Worm (Caenorhabditis elegans): ENCODE measurements around the gene fbxb-88.
A peak's percentile ranks its signal among the peaks of the same experiment; 100 is the strongest.
"Not testable (repeated sequence)": the region's sequence is repeated elsewhere in the genome, so short reads cannot be mapped to it uniquely, and the experiment has no call there.

Gene fbxb-88

ce11 chrII:4851594-4852106, 24.0 kb upstream of the fbxb-88 start, which contains the start of gene dnj-9 (continued):
- no peak for TF ChIP-seq D1046.2 (GFP tag; IDR thresholded peaks at IDR 0.05)
- no peak for TF ChIP-seq Y105C5A.15 (GFP tag; IDR thresholded peaks at IDR 0.05)
- peak; percentile 93 for TF ChIP-seq F10B5.3 (tag; optimal IDR thresholded peaks at IDR 0.05)
- peak; percentile 88 for TF ChIP-seq hlh-30 (tag; optimal IDR thresholded peaks at IDR 0.05; ENCODE audit: insufficient read depth)
- no peak for TF ChIP-seq ceh-62 (tag; optimal IDR thresholded peaks at IDR 0.05)
- TF ChIP-seq aly-2 (tag; optimal IDR thresholded peaks at IDR 0.05), result no peak
- TF ChIP-seq daf-8 (GFP tag; IDR thresholded peaks at IDR 0.05), result no peak
- no peak for TF ChIP-seq nhr-10 (tag; optimal IDR thresholded peaks at IDR 0.05)

- TF ChIP-seq Y5F2A.4 (GFP tag; optimal IDR thresholded peaks at IDR 0.05) (no peak), skn-1 (tag; optimal IDR thresholded peaks at IDR 0.05) (no peak), zfp-3 (GFP tag; conservative IDR thresholded peaks at IDR 0.05) (no peak), hif-1 (tag; optimal IDR thresholded peaks at IDR 0.05) (no peak), F49E8.2 (tag; optimal IDR thresholded peaks at IDR 0.05; ENCODE audit: borderline replicate concordance) (no peak)
These were observed 22.2 kb upstream of the fbxb-88 start, which contains the start of gene T23B7.3 for ce11 chrII:4849885-4850284. Gene T23B7.3, plus strand, starts transcription at chrII:4850185.

ce11 chrII:4842143-4842658, 14.5 kb upstream of the fbxb-88 start, which contains the start of the genes T23B7.2 and nspd-4:
Gene T23B7.2, minus strand, starts transcription at chrII:4842243.
Gene nspd-4, plus strand, starts transcription at chrII:4842608.
- not testable (repeated sequence) for TF ChIP-seq nhr-77 (tag; optimal IDR thresholded peaks at IDR 0.05); mes-2 (tag; optimal IDR thresholded peaks at IDR 0.05; ENCODE audit: poor library complexity, severe bottlenecking); rbr-2 (tag; optimal IDR thresholded peaks at IDR 0.05)

- TF ChIP-seq madf-5 (GFP tag; IDR thresholded peaks at IDR 0.05) (no peak), ztf-11 (tag; optimal IDR thresholded peaks at IDR 0.05) (no peak), nhr-48 (tag; optimal IDR thresholded peaks at IDR 0.05) (no peak), nhr-11 (tag; optimal IDR thresholded peaks at IDR 0.05) (no peak), mdt-29 (GFP tag; IDR thresholded peaks at IDR 0.05) (no peak), hlh-11 (tag; optimal IDR thresholded peaks at IDR 0.05) (no peak), ceh-82 (tag; optimal IDR thresholded peaks at IDR 0.05) (no peak), tra-1 (GFP tag; IDR thresholded peaks at IDR 0.05) (no peak), nhr-28 (tag; optimal IDR thresholded peaks at IDR 0.05) (no peak), nhr-42 (GFP tag; IDR thresholded peaks at IDR 0.05) (no peak), dmd-6 (GFP tag; IDR thresholded peaks at IDR 0.05) (no peak), ceh-20 (GFP tag; IDR thresholded peaks at IDR 0.05) (no peak), lin-1 (GFP tag; IDR thresholded peaks at IDR 0.05) (no peak), nhr-102 (tag; optimal IDR thresholded peaks at IDR 0.05) (no peak), Y75B8A.6 (GFP tag; IDR thresholded peaks at IDR 0.05) (no peak), unc-39 (tag; optimal IDR thresholded peaks at IDR 0.05) (no peak), ceh-28 (tag; optimal IDR thresholded peaks at IDR 0.05) (no peak)
These were observed 10.0 kb upstream of the fbxb-88 start, which contains the start of gene C33F10.12 for ce11 chrII:4837659-4838058. Gene C33F10.12, minus strand, starts transcription at chrII:4837759.

- TF ChIP-seq ceh-82 (tag; optimal IDR thresholded peaks at IDR 0.05), result no peak
- TF ChIP-seq aha-1 (tag), result no peak
- no peak for TF ChIP-seq lin-39 (tag; optimal IDR thresholded peaks at IDR 0.05)
- no peak for TF ChIP-seq ceh-28 (tag; optimal IDR thresholded peaks at IDR 0.05)
- no peak for TF ChIP-seq hlh-30 (tag; optimal IDR thresholded peaks at IDR 0.05; ENCODE audit: insufficient read depth)
- no peak for TF ChIP-seq unc-39 (tag; optimal IDR thresholded peaks at IDR 0.05)
- TF ChIP-seq ztf-11 (tag; optimal IDR thresholded peaks at IDR 0.05), result no peak
- TF ChIP-seq T20F7.1 (GFP tag; optimal IDR thresholded peaks at IDR 0.05), result no peak
- no peak for TF ChIP-seq nhr-111 (GFP tag; optimal IDR thresholded peaks at IDR 0.05)
- TF ChIP-seq F37D6.2 (tag; optimal IDR thresholded peaks at IDR 0.05), result no peak
- no peak for TF ChIP-seq attf-4 (tag; optimal IDR thresholded peaks at IDR 0.05)
- TF ChIP-seq lir-3 (tag; optimal IDR thresholded peaks at IDR 0.05), result no peak
These were observed 7.1 kb upstream of the fbxb-88 start, which contains the start of the genes C33F10.11 and C33F10.1 for ce11 chrII:4834761-4835160. Gene C33F10.11, minus strand, starts transcription at chrII:4834861. Gene C33F10.1, plus strand, starts transcription at chrII:4835023.
